Fruit fly (Drosophila melanogaster) whole organism, pupa: ENCODE results near the gene NimC2.

Source experiments
- CG10348 ChIP-seq: fragments of 200-800 bp; sonication (Bioruptor generic); IDR thresholded peaks from 2 replicates; pipeline ENCODE4 v1.3.6; 2022; ENCODE audit warnings: missing biosample characterization, missing genetic modification characterization
- CG12605 ChIP-seq: fragments of 200-800 bp; sonication (Bioruptor generic); IDR thresholded peaks from 2 replicates; pipeline ENCODE4 v1.3.6; 2022; ENCODE audit warnings: missing biosample characterization, missing genetic modification characterization
- CG13204 ChIP-seq: fragments of 200-800 bp; sonication (Bioruptor generic); optimal IDR thresholded peaks from 2 replicates; lab custom pipeline; 2018; ENCODE audit warnings: missing biosample characterization, mild to moderate bottlenecking, missing genetic modification characterization, moderate library complexity
- CG14655 ChIP-seq: fragments of 200-800 bp; sonication (Bioruptor generic); optimal IDR thresholded peaks from 3 replicates; lab custom pipeline; 2017; ENCODE audit warnings: mild to moderate bottlenecking, missing biosample characterization, missing genetic modification reagents, missing genetic modification characterization
- CG15710 ChIP-seq: fragments of 200-800 bp; sonication (Bioruptor generic); optimal IDR thresholded peaks from 2 replicates; lab custom pipeline; 2018; ENCODE audit warnings: missing biosample characterization, mild to moderate bottlenecking, missing genetic modification characterization, moderate library complexity
- CG17806 ChIP-seq: fragments of 200-800 bp; sonication (Bioruptor generic); optimal IDR thresholded peaks from 2 replicates; lab custom pipeline; 2018; ENCODE audit warnings: missing biosample characterization, mild to moderate bottlenecking, missing genetic modification characterization, moderate library complexity
- CG32121 ChIP-seq: fragments of 200-800 bp; sonication (Bioruptor generic); IDR thresholded peaks from 2 replicates; pipeline ENCODE4 v1.3.6; 2022; ENCODE audit warnings: missing biosample characterization, missing genetic modification characterization
- CG34367 ChIP-seq: fragments of 200-800 bp; sonication (Bioruptor generic); optimal IDR thresholded peaks from 2 replicates; lab custom pipeline; 2018; ENCODE audit warnings: missing biosample characterization, mild to moderate bottlenecking, missing genetic modification characterization
- CG4496 ChIP-seq: fragments of 200-800 bp; sonication (Bioruptor generic); IDR thresholded peaks from 3 replicates; pipeline ENCODE4 v1.3.6; 2022; ENCODE audit warnings: missing biosample characterization, missing genetic modification characterization
- CG8159 ChIP-seq: fragments of 200-800 bp; sonication (Bioruptor generic); optimal IDR thresholded peaks from 3 replicates; lab custom pipeline; 2018; ENCODE audit warnings: missing biosample characterization, mild to moderate bottlenecking, missing genetic modification characterization, moderate library complexity
- CG8301 ChIP-seq: fragments of 200-800 bp; sonication (Bioruptor generic); optimal IDR thresholded peaks from 2 replicates; lab custom pipeline; 2018; ENCODE audit warnings: missing biosample characterization, mild to moderate bottlenecking, missing genetic modification characterization
- CG9948 ChIP-seq: fragments of 200-800 bp; sonication (Bioruptor generic); optimal IDR thresholded peaks from 2 replicates; lab custom pipeline; 2018; ENCODE audit warnings: missing biosample characterization, mild to moderate bottlenecking, missing genetic modification characterization, moderate library complexity
- D1 ChIP-seq: fragments of 200-800 bp; sonication (Bioruptor generic); optimal IDR thresholded peaks from 2 replicates; lab custom pipeline; 2018; ENCODE audit warnings: missing biosample characterization, mild to moderate bottlenecking, missing genetic modification characterization, moderate library complexity
- EcR ChIP-seq: fragments of 200-800 bp; sonication (Bioruptor generic); optimal IDR thresholded peaks from 3 replicates; lab custom pipeline; 2019; ENCODE audit warnings: missing biosample characterization, missing genetic modification characterization, mild to moderate bottlenecking, moderate library complexity, missing genetic modification reagents
- Ets98B ChIP-seq: fragments of 200-800 bp; sonication (Bioruptor generic); IDR thresholded peaks from 2 replicates; pipeline ENCODE4 v1.3.6; 2022; ENCODE audit warnings: missing biosample characterization, missing genetic modification characterization
- Pif1A ChIP-seq: fragments of 200-800 bp; sonication (Bioruptor generic); optimal IDR thresholded peaks from 3 replicates; lab custom pipeline; 2016; ENCODE audit warnings: missing biosample characterization, missing genetic modification characterization
- Pif1B ChIP-seq: fragments of 200-800 bp; sonication (Bioruptor generic); optimal IDR thresholded peaks from 3 replicates; lab custom pipeline; 2016; ENCODE audit warnings: missing biosample characterization, missing genetic modification characterization
- Snoo ChIP-seq: fragments of 200-800 bp; sonication (Bioruptor generic); optimal IDR thresholded peaks from 3 replicates; lab custom pipeline; 2017; ENCODE audit warnings: missing biosample characterization, mild to moderate bottlenecking, missing genetic modification characterization, inconsistent platforms
- fd96Ca ChIP-seq: fragments of 200-800 bp; sonication (Bioruptor generic); IDR thresholded peaks from 3 replicates; pipeline ENCODE4 v1.3.6; 2022; ENCODE audit warnings: missing biosample characterization, missing genetic modification characterization
- gl ChIP-seq: fragments of 200-800 bp; sonication (Bioruptor generic); optimal IDR thresholded peaks from 2 replicates; lab custom pipeline; 2018; ENCODE audit warnings: missing biosample characterization, mild to moderate bottlenecking, missing genetic modification characterization
- rn ChIP-seq: fragments of 200-800 bp; sonication (Bioruptor generic); IDR thresholded peaks from 2 replicates; pipeline ENCODE4 v1.3.6; 2022; ENCODE audit warnings: missing biosample characterization, missing genetic modification characterization

NimC2 gene

DNA sequence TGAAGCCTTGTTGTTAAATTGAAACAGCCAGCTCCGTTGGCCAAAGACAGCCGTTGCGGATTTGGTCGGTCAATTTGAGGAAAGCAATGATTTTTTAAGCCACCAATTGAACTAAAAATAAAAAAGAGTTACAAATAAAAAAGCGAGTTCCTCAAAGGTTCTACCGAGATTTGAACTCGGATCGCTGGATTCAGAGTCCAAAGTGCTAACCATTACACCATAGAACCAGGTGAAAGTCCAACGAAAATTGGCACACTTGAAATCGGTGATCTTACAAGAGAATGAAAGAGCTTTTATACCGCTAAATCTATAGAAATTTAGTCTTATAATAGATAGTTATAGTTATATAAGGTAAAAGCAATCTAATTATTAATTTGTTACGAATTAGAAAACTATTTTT is 30.5 kb downstream of the NimC2 start:
- TF ChIP-seq CG15710 (tag; lab: Kevin White, UChicago) (no peak), CG8301 (tag; lab: Kevin White, UChicago) (no peak), CG17806 (tag; lab: Kevin White, UChicago) (no peak), CG10348 (no peak), D1 (no peak), CG34367 (tag; lab: Kevin White, UChicago) (no peak), CG14655 (GFP tag; lab: Kevin White, UChicago) (no peak), Pif1A (GFP tag; lab: Kevin White, UChicago) (no peak), Snoo (tag; lab: Kevin White, UChicago) (no peak), Ets98B (GFP tag; lab: Robert Waterston, UW) (no peak), CG12605 (GFP tag; lab: Robert Waterston, UW) (no peak), rn (GFP tag; lab: Robert Waterston, UW) (no peak), CG13204 (GFP tag; lab: Kevin White, UChicago) (no peak), CG8159 (tag; lab: Kevin White, UChicago) (no peak)

dm6 chr2L:14011591-14012303 is 31.8 kb downstream of the NimC2 start:
- TF ChIP-seq CG8159 (tag; lab: Kevin White, UChicago) (peak; percentile 7), D1 (no peak), Pif1A (GFP tag; lab: Kevin White, UChicago) (peak; percentile 9), Ets98B (GFP tag; lab: Robert Waterston, UW) (peak; percentile 51; the same call in 1 of the 2 replicates), Snoo (tag; lab: Kevin White, UChicago) (peak; percentile 12), CG12605 (GFP tag; lab: Robert Waterston, UW) (0 out of 2 replicates have a peak, but pooled peaks have one; percentile 27), CG14655 (GFP tag; lab: Kevin White, UChicago) (peak; percentile 15), Pif1B (GFP tag; lab: Kevin White, UChicago) (no peak), rn (GFP tag; lab: Robert Waterston, UW) (no peak), CG13204 (GFP tag; lab: Kevin White, UChicago) (no peak), CG34367 (tag; lab: Kevin White, UChicago) (no peak)

DNA sequence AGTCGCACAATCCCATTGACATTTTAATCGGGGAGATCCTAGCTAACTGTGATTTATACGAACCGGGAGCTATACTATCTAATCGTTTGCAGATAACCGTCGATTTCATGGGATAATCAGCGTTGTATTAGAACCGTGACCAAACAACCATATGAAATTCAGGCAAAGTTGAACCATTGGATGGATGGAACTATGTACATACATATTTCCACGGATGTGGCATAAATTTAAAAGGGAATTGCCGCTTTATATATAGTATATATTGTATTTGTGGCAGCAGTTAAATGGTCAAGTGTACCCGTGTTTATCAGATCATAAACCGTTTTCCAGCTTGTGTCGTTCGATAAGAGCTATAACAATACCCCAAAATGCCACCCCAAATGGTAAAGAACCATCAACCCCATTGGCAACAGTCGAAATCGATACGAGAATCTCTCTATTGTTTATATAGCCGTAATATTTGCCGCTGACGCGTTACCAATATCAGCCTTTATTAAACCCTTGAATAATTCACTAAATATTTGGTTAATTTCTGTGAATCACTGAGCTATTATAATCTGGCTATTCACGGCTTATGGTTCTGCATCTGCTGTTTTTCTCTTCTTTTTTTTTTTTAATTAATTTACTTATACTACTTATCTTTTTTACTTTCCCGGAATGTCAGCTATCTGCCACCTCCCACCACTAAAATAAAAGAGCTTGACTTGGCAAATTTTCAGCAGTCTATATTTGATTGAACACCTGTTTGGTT is 32.6 kb downstream of the NimC2 start, which contains the start of gene bgm:
Gene bgm (plus strand): TSS at position 701 of the 751 bp plus-strand sequence.
- TF ChIP-seq EcR (GFP tag; lab: Kevin White, UChicago) (no peak), CG32121 (GFP tag; lab: Robert Waterston, UW) (no peak), CG34367 (tag; lab: Kevin White, UChicago) (no peak), CG10348 (no peak), CG9948 (tag; lab: Kevin White, UChicago) (no peak), Ets98B (GFP tag; lab: Robert Waterston, UW) (no peak)
- TF ChIP-seq, all 21 proteins: peak for 0

dm6 chr2L:14013478-14013877 is 33.6 kb downstream of the NimC2 start:
- no peak for TF ChIP-seq EcR (GFP tag; lab: Kevin White, UChicago)
- no peak for TF ChIP-seq CG32121 (GFP tag; lab: Robert Waterston, UW)
- no peak for TF ChIP-seq D1
- TF ChIP-seq CG34367 (tag; lab: Kevin White, UChicago), result no peak
- TF ChIP-seq CG15710 (tag; lab: Kevin White, UChicago), result no peak
- TF ChIP-seq Snoo (tag; lab: Kevin White, UChicago), result no peak
- TF ChIP-seq CG12605 (GFP tag; lab: Robert Waterston, UW), result no peak
- TF ChIP-seq CG17806 (tag; lab: Kevin White, UChicago), result no peak
- no peak for TF ChIP-seq CG8301 (tag; lab: Kevin White, UChicago)
- no peak for TF ChIP-seq CG13204 (GFP tag; lab: Kevin White, UChicago)
- TF ChIP-seq Ets98B (GFP tag; lab: Robert Waterston, UW), result no peak
- no peak for TF ChIP-seq Pif1B (GFP tag; lab: Kevin White, UChicago)
- TF ChIP-seq gl (tag; lab: Kevin White, UChicago), result no peak
- TF ChIP-seq CG9948 (tag; lab: Kevin White, UChicago), result no peak
- TF ChIP-seq CG4496 (GFP tag; lab: Robert Waterston, UW), result no peak
- no peak for TF ChIP-seq Pif1A (GFP tag; lab: Kevin White, UChicago)
- no peak for TF ChIP-seq CG14655 (GFP tag; lab: Kevin White, UChicago)
- TF ChIP-seq fd96Ca, result no peak
- TF ChIP-seq rn (GFP tag; lab: Robert Waterston, UW), result no peak

- no peak for TF ChIP-seq CG14655 (GFP tag; lab: Kevin White, UChicago)
- TF ChIP-seq CG8301 (tag; lab: Kevin White, UChicago), result no peak
- TF ChIP-seq CG12605 (GFP tag; lab: Robert Waterston, UW), result no peak
- TF ChIP-seq Pif1A (GFP tag; lab: Kevin White, UChicago), result no peak
- TF ChIP-seq CG34367 (tag; lab: Kevin White, UChicago), result no peak
- TF ChIP-seq, all 21 proteins: peak for 0
Measured at dm6 chr2L:14015109-14015508, 35.2 kb downstream of the NimC2 start.
